Worm (Caenorhabditis elegans) whole organism, mixed stage, embryonic: ENCODE results near the gene best-15.

Source experiments
- M03D4.4 ChIP-seq: sonication (generic microtip); optimal IDR thresholded peaks from 2 replicates; lab custom pipeline; 2017; ENCODE audit warnings: mild to moderate bottlenecking, missing genetic modification characterization, missing compliant biosample characterization
- bed-3 ChIP-seq: fragments of 200-800 bp; sonication (Bioruptor generic); optimal IDR thresholded peaks from 3 replicates; lab custom pipeline; 2018; ENCODE audit warnings: mild to moderate bottlenecking, missing genetic modification characterization, moderate library complexity, missing compliant biosample characterization
- blmp-1 ChIP-seq: fragments of 150-350 bp; optimal IDR thresholded peaks from 2 replicates; lab custom pipeline; 2014; ENCODE audit warnings: missing biosample characterization, missing genetic modification characterization
- ceh-39 ChIP-seq: fragments of 150-350 bp; optimal IDR thresholded peaks from 2 replicates; lab custom pipeline; 2014; ENCODE audit warnings: missing biosample characterization, missing genetic modification characterization
- ceh-43 ChIP-seq: fragments of 200-800 bp; sonication (Bioruptor generic); optimal IDR thresholded peaks from 2 replicates; lab custom pipeline; 2018; ENCODE audit warnings: mild to moderate bottlenecking, missing genetic modification characterization, moderate library complexity, missing compliant biosample characterization
- ceh-83 ChIP-seq: fragments of 200-800 bp; sonication (Bioruptor generic); optimal IDR thresholded peaks from 2 replicates; lab custom pipeline; 2018; ENCODE audit warnings: mild to moderate bottlenecking, missing genetic modification characterization, missing compliant biosample characterization
- ces-1 ChIP-seq: fragments of 150-350 bp; optimal IDR thresholded peaks from 2 replicates; lab custom pipeline; 2014; ENCODE audit warnings: missing biosample characterization, missing genetic modification reagents, missing genetic modification characterization
- cnd-1 ChIP-seq: fragments of 200-800 bp; sonication (Bioruptor generic); optimal IDR thresholded peaks from 2 replicates; lab custom pipeline; 2018; ENCODE audit warnings: mild to moderate bottlenecking, missing genetic modification characterization, missing compliant biosample characterization
- drap-1 ChIP-seq: fragments of 200-800 bp; sonication (Bioruptor generic); optimal IDR thresholded peaks from 3 replicates; lab custom pipeline; 2018; ENCODE audit warnings: mild to moderate bottlenecking, missing genetic modification characterization, missing compliant biosample characterization
- elt-1 ChIP-seq: sonication (generic microtip); optimal IDR thresholded peaks from 2 replicates; lab custom pipeline; 2017; ENCODE audit warnings: missing genetic modification characterization, mild to moderate bottlenecking, missing compliant biosample characterization, antibody characterized with exemption, moderate library complexity, borderline replicate concordance; ENCODE audit not compliant: insufficient read depth
- elt-3 ChIP-seq: fragments of 150-350 bp; optimal IDR thresholded peaks from 2 replicates; lab custom pipeline; 2014; ENCODE audit warnings: missing biosample characterization, missing genetic modification characterization
- flh-1 ChIP-seq: fragments of 200-800 bp; sonication (Bioruptor generic); optimal IDR thresholded peaks from 2 replicates; lab custom pipeline; 2018; ENCODE audit warnings: mild to moderate bottlenecking, missing genetic modification characterization, moderate library complexity, missing compliant biosample characterization
- ham-2 ChIP-seq: fragments of 200-800 bp; sonication (Bioruptor generic); optimal IDR thresholded peaks from 2 replicates; lab custom pipeline; 2018; ENCODE audit warnings: mild to moderate bottlenecking, missing genetic modification characterization, missing compliant biosample characterization
- hlh-1 ChIP-seq: fragments of 150-350 bp; optimal IDR thresholded peaks from 2 replicates; lab custom pipeline; 2014; ENCODE audit warnings: missing biosample characterization, missing genetic modification reagents, missing genetic modification characterization
- lin-13 ChIP-seq: fragments of 150-350 bp; optimal IDR thresholded peaks from 2 replicates; lab custom pipeline; 2014; ENCODE audit warnings: missing biosample characterization, missing genetic modification characterization
- lin-32 ChIP-seq: fragments of 200-800 bp; sonication (Bioruptor generic); optimal IDR thresholded peaks from 2 replicates; lab custom pipeline; 2018; ENCODE audit warnings: mild to moderate bottlenecking, missing genetic modification characterization, missing compliant biosample characterization
- lsy-2 ChIP-seq: fragments of 150-350 bp; optimal IDR thresholded peaks from 2 replicates; lab custom pipeline; 2014; ENCODE audit warnings: missing biosample characterization, missing genetic modification characterization
- mab-5 ChIP-seq: fragments of 150-350 bp; optimal IDR thresholded peaks from 2 replicates; lab custom pipeline; 2014; ENCODE audit warnings: missing biosample characterization, missing genetic modification characterization
- mep-1 ChIP-seq: fragments of 150-350 bp; optimal IDR thresholded peaks from 2 replicates; lab custom pipeline; 2017; ENCODE audit warnings: missing biosample characterization, missing genetic modification reagents, missing genetic modification characterization, inconsistent platforms
- mls-2 ChIP-seq: sonication (generic microtip); optimal IDR thresholded peaks from 2 replicates; lab custom pipeline; 2016; ENCODE audit warnings: mild to moderate bottlenecking, missing genetic modification characterization, moderate library complexity, missing compliant biosample characterization
- nhr-12 ChIP-seq: fragments of 150-350 bp; optimal IDR thresholded peaks from 2 replicates; lab custom pipeline; 2014; ENCODE audit warnings: missing biosample characterization, missing genetic modification characterization
- nhr-2 ChIP-seq: fragments of 150-350 bp; optimal IDR thresholded peaks from 2 replicates; lab custom pipeline; 2014; ENCODE audit warnings: missing biosample characterization, missing genetic modification characterization
- nhr-237 ChIP-seq: fragments of 150-350 bp; optimal IDR thresholded peaks from 2 replicates; lab custom pipeline; 2014; ENCODE audit warnings: missing biosample characterization, missing genetic modification characterization
- nhr-28 ChIP-seq: fragments of 150-350 bp; optimal IDR thresholded peaks from 2 replicates; lab custom pipeline; 2014; ENCODE audit warnings: missing biosample characterization, missing genetic modification characterization
- nhr-76 ChIP-seq: sonication (generic microtip); optimal IDR thresholded peaks from 2 replicates; lab custom pipeline; 2017; ENCODE audit warnings: missing biosample characterization, missing genetic modification characterization
- pha-4 ChIP-seq: fragments of 150-350 bp; optimal IDR thresholded peaks from 2 replicates; lab custom pipeline; 2018; ENCODE audit warnings: missing biosample characterization, missing genetic modification reagents, missing genetic modification characterization
- sem-2 ChIP-seq: fragments of 200-800 bp; sonication (Bioruptor generic); optimal IDR thresholded peaks from 2 replicates; lab custom pipeline; 2018; ENCODE audit warnings: mild to moderate bottlenecking, missing genetic modification characterization, missing compliant biosample characterization
- snpc-4 ChIP-seq: fragments of 150-350 bp; optimal IDR thresholded peaks from 2 replicates; lab custom pipeline; 2014; ENCODE audit warnings: missing biosample characterization, missing genetic modification characterization
- sptf-1 ChIP-seq: sonication (generic microtip); optimal IDR thresholded peaks from 2 replicates; lab custom pipeline; 2017; ENCODE audit warnings: mild to moderate bottlenecking, missing genetic modification characterization, moderate library complexity, missing compliant biosample characterization
- tbx-8 ChIP-seq: fragments of 200-800 bp; sonication (Bioruptor generic); optimal IDR thresholded peaks from 2 replicates; lab custom pipeline; 2018; ENCODE audit warnings: mild to moderate bottlenecking, missing genetic modification characterization, moderate library complexity, missing compliant biosample characterization
- unc-120 ChIP-seq: sonication (generic microtip); optimal IDR thresholded peaks from 2 replicates; lab custom pipeline; 2017; ENCODE audit warnings: missing genetic modification characterization, missing compliant biosample characterization; ENCODE audit not compliant: poor library complexity, severe bottlenecking
- unc-39 ChIP-seq: fragments of 150-350 bp; optimal IDR thresholded peaks from 2 replicates; lab custom pipeline; 2014; ENCODE audit warnings: missing biosample characterization, missing genetic modification characterization
- unc-62 ChIP-seq: fragments of 150-350 bp; optimal IDR thresholded peaks from 2 replicates; lab custom pipeline; 2014; ENCODE audit warnings: missing biosample characterization, missing genetic modification reagents, missing genetic modification characterization
- zip-8 ChIP-seq: fragments of 150-350 bp; optimal IDR thresholded peaks from 2 replicates; lab custom pipeline; 2014; ENCODE audit warnings: missing biosample characterization, missing genetic modification characterization
- ztf-11 ChIP-seq: fragments of 150-350 bp; optimal IDR thresholded peaks from 2 replicates; lab custom pipeline; 2014; ENCODE audit warnings: missing biosample characterization, missing genetic modification characterization

Gene best-15

ce11 chrIV:10819049-10819448 is 13.0 kb downstream of the best-15 start:
- TF ChIP-seq snpc-4: no peak
- TF ChIP-seq sem-2: no peak
- TF ChIP-seq pha-4 (tag; lab: Kevin White, UChicago): no peak
- no peak for TF ChIP-seq nhr-12 (tag; lab: Kevin White, UChicago)
- no peak for TF ChIP-seq M03D4.4 (tag; lab: Kevin White, UChicago)
- no peak for TF ChIP-seq tbx-8
- TF ChIP-seq lin-32 (GFP tag; lab: Kevin White, UChicago): no peak
- TF ChIP-seq lin-13: no peak
- TF ChIP-seq mls-2 (tag; lab: Kevin White, UChicago): no peak
- TF ChIP-seq elt-1 (tag; lab: Kevin White, UChicago): no peak
- no peak for TF ChIP-seq nhr-2 (tag; lab: Kevin White, UChicago)
- no peak for TF ChIP-seq nhr-237
- no peak for TF ChIP-seq nhr-76 (tag; lab: Kevin White, UChicago)
- no peak for TF ChIP-seq zip-8
- TF ChIP-seq ceh-83: no peak

ce11 chrIV:10817030-10817429 is 15.0 kb downstream of the best-15 start:
- TF ChIP-seq snpc-4 (no peak), sptf-1 (peak; percentile 72), cnd-1 (peak; percentile 64), hlh-1 (peak; percentile 32), zip-8 (no peak), ces-1 (GFP tag; lab: Kevin White, UChicago) (no peak), unc-62 (peak; percentile 31), ceh-43 (no peak), lin-13 (peak; percentile 38), unc-39 (tag; lab: Kevin White, UChicago) (no peak), bed-3 (GFP tag; lab: Kevin White, UChicago) (no peak), lsy-2 (tag; lab: Kevin White, UChicago) (no peak), nhr-28 (tag; lab: Kevin White, UChicago) (no peak), tbx-8 (no peak), nhr-12 (tag; lab: Kevin White, UChicago) (no peak), unc-120 (peak; percentile 57), mab-5 (tag; lab: Kevin White, UChicago) (no peak), elt-1 (tag; lab: Kevin White, UChicago) (no peak), mls-2 (tag; lab: Kevin White, UChicago) (peak; percentile 81), mep-1 (tag; lab: Kevin White, UChicago) (peak; percentile 52), M03D4.4 (tag; lab: Kevin White, UChicago) (peak; percentile 10), drap-1 (GFP tag; lab: Kevin White, UChicago) (peak; percentile 58), pha-4 (tag; lab: Kevin White, UChicago) (peak; percentile 52), ceh-83 (no peak), nhr-2 (tag; lab: Kevin White, UChicago) (peak; percentile 96), nhr-76 (tag; lab: Kevin White, UChicago) (no peak), ztf-11 (tag; lab: Kevin White, UChicago) (peak; percentile 39), flh-1 (GFP tag; lab: Kevin White, UChicago) (no peak), sem-2 (no peak), lin-32 (GFP tag; lab: Kevin White, UChicago) (no peak), blmp-1 (tag; lab: Kevin White, UChicago) (peak; percentile 49), nhr-237 (no peak), ceh-39 (tag; lab: Kevin White, UChicago) (peak; percentile 14), elt-3 (tag; lab: Kevin White, UChicago) (no peak), ham-2 (GFP tag; lab: Kevin White, UChicago) (peak; percentile 81)

ce11 chrIV:10815950-10816349 is 16.1 kb downstream of the best-15 start:
- TF ChIP-seq mab-5 (tag; lab: Kevin White, UChicago) (no peak), mep-1 (tag; lab: Kevin White, UChicago) (no peak), elt-1 (tag; lab: Kevin White, UChicago) (no peak), sem-2 (no peak), blmp-1 (tag; lab: Kevin White, UChicago) (peak; percentile 33), ham-2 (GFP tag; lab: Kevin White, UChicago) (no peak), nhr-28 (tag; lab: Kevin White, UChicago) (no peak)

ce11 chrIV:10812099-10812498 is 19.9 kb downstream of the best-15 start, which contains the start of gene miz-1:
TSS of gene miz-1 (plus strand) at chrIV:10812399.
- no peak for TF ChIP-seq nhr-237
- no peak for TF ChIP-seq blmp-1 (tag; lab: Kevin White, UChicago)
- no peak for TF ChIP-seq lin-32 (GFP tag; lab: Kevin White, UChicago)
- TF ChIP-seq lin-13: no peak
- TF ChIP-seq M03D4.4 (tag; lab: Kevin White, UChicago): no peak
- no peak for TF ChIP-seq mab-5 (tag; lab: Kevin White, UChicago)
- TF ChIP-seq pha-4 (tag; lab: Kevin White, UChicago): no peak
- TF ChIP-seq drap-1 (GFP tag; lab: Kevin White, UChicago): no peak
- no peak for TF ChIP-seq elt-1 (tag; lab: Kevin White, UChicago)
- no peak for TF ChIP-seq nhr-12 (tag; lab: Kevin White, UChicago)
- no peak for TF ChIP-seq sptf-1
- no peak for TF ChIP-seq mls-2 (tag; lab: Kevin White, UChicago)
- TF ChIP-seq ztf-11 (tag; lab: Kevin White, UChicago): no peak
- no peak for TF ChIP-seq ceh-43
- TF ChIP-seq lsy-2 (tag; lab: Kevin White, UChicago): no peak
- TF ChIP-seq nhr-28 (tag; lab: Kevin White, UChicago): no peak
- no peak for TF ChIP-seq ceh-83
- TF ChIP-seq unc-39 (tag; lab: Kevin White, UChicago): no peak
- no peak for TF ChIP-seq flh-1 (GFP tag; lab: Kevin White, UChicago)
